Fruit fly (Drosophila melanogaster) whole organism, embryonic: ENCODE results near the gene Jhbp7.

ENCODE experiments used
- CG11247 ChIP-seq: fragments of 200-800 bp; sonication (Bioruptor generic); IDR thresholded peaks from 2 replicates; pipeline ENCODE4 v1.3.6; 2022; ENCODE audit warnings: missing biosample characterization, missing genetic modification characterization
- CG12104 ChIP-seq: fragments of 200-800 bp; sonication (Bioruptor generic); optimal IDR thresholded peaks from 3 replicates; lab custom pipeline; 2016; ENCODE audit warnings: missing biosample characterization, missing genetic modification characterization
- CG12236 ChIP-seq: fragments of 200-800 bp; sonication (Bioruptor generic); optimal IDR thresholded peaks from 2 replicates; lab custom pipeline; 2016; ENCODE audit warnings: missing biosample characterization, missing genetic modification characterization
- CG12299 ChIP-seq: fragments of 200-800 bp; sonication (Bioruptor generic); optimal IDR thresholded peaks from 2 replicates; lab custom pipeline; 2018; ENCODE audit warnings: missing biosample characterization, mild to moderate bottlenecking, missing genetic modification characterization
- CG13287 ChIP-seq: fragments of 200-800 bp; sonication (Bioruptor generic); IDR thresholded peaks from 2 replicates; pipeline ENCODE4 v1.3.6; 2022; ENCODE audit warnings: missing biosample characterization, missing genetic modification characterization; ENCODE audit not compliant: partially characterized antibody
- CG14710 ChIP-seq: fragments of 200-800 bp; sonication (Bioruptor generic); optimal IDR thresholded peaks from 3 replicates; lab custom pipeline; 2019; ENCODE audit warnings: missing biosample characterization, mild to moderate bottlenecking, missing genetic modification characterization, moderate library complexity
- CG14965 ChIP-seq: fragments of 200-800 bp; sonication (Bioruptor generic); optimal IDR thresholded peaks from 2 replicates; lab custom pipeline; 2016; ENCODE audit warnings: missing biosample characterization, missing genetic modification characterization, borderline replicate concordance
- CG15269 ChIP-seq: fragments of 200-800 bp; sonication (Bioruptor generic); optimal IDR thresholded peaks from 2 replicates; lab custom pipeline; 2018; ENCODE audit warnings: missing biosample characterization, mild to moderate bottlenecking, missing genetic modification characterization, moderate library complexity
- CG15479 ChIP-seq: fragments of 200-800 bp; sonication (Bioruptor generic); optimal IDR thresholded peaks from 3 replicates; lab custom pipeline; 2019; ENCODE audit warnings: missing biosample characterization, mild to moderate bottlenecking, missing genetic modification characterization, moderate library complexity
- CG15514 ChIP-seq: fragments of 200-800 bp; sonication (Bioruptor generic); optimal IDR thresholded peaks from 3 replicates; lab custom pipeline; 2017; ENCODE audit warnings: missing biosample characterization, missing genetic modification characterization, mild to moderate bottlenecking, moderate library complexity, missing genetic modification reagents
- CG17912 ChIP-seq: fragments of 200-800 bp; sonication (Bioruptor generic); optimal IDR thresholded peaks from 2 replicates; lab custom pipeline; 2018; ENCODE audit warnings: missing biosample characterization, mild to moderate bottlenecking, missing genetic modification characterization
- CG2116 ChIP-seq: fragments of 200-800 bp; sonication (Bioruptor generic); optimal IDR thresholded peaks from 3 replicates; lab custom pipeline; 2018; ENCODE audit warnings: missing biosample characterization, mild to moderate bottlenecking, missing genetic modification characterization
- CG2120 ChIP-seq: fragments of 200-800 bp; sonication (Bioruptor generic); optimal IDR thresholded peaks from 3 replicates; lab custom pipeline; 2016; ENCODE audit warnings: missing biosample characterization, missing genetic modification characterization
- CG3163 ChIP-seq: fragments of 200-800 bp; sonication (Bioruptor generic); optimal IDR thresholded peaks from 3 replicates; lab custom pipeline; 2016; ENCODE audit warnings: missing biosample characterization, missing genetic modification characterization
- CG33213 ChIP-seq: fragments of 200-800 bp; sonication (Bioruptor generic); optimal IDR thresholded peaks from 3 replicates; lab custom pipeline; 2016; ENCODE audit warnings: missing biosample characterization, missing genetic modification characterization
- CG34224 ChIP-seq: fragments of 200-800 bp; sonication (Bioruptor generic); IDR thresholded peaks from 3 replicates; pipeline ENCODE4 v1.3.6; 2022; ENCODE audit warnings: missing biosample characterization, missing genetic modification characterization; ENCODE audit not compliant: partially characterized antibody
- CG4404 ChIP-seq: fragments of 200-800 bp; sonication (Bioruptor generic); IDR thresholded peaks from 2 replicates; pipeline ENCODE4 v1.3.6; 2022; ENCODE audit warnings: missing biosample characterization, missing genetic modification characterization
- CG4617 ChIP-seq: fragments of 200-800 bp; sonication (Bioruptor generic); optimal IDR thresholded peaks from 3 replicates; lab custom pipeline; 2016; ENCODE audit warnings: missing biosample characterization, missing genetic modification characterization, borderline replicate concordance
- CG4854 ChIP-seq: fragments of 200-800 bp; sonication (Bioruptor generic); optimal IDR thresholded peaks from 2 replicates; lab custom pipeline; 2016; ENCODE audit warnings: missing biosample characterization, missing genetic modification characterization, inconsistent platforms
- CG7963 ChIP-seq: fragments of 200-800 bp; sonication (Bioruptor generic); IDR thresholded peaks from 3 replicates; pipeline ENCODE4 v1.3.6; 2022; ENCODE audit warnings: missing biosample characterization, missing genetic modification characterization; ENCODE audit not compliant: partially characterized antibody
- CTCF ChIP-seq: fragments of 200-800 bp; sonication (Bioruptor generic); optimal IDR thresholded peaks from 2 replicates; lab custom pipeline; 2017; ENCODE audit warnings: missing biosample characterization, mild to moderate bottlenecking, missing genetic modification characterization, moderate library complexity
- Dfd ChIP-seq, 2 experiments: fragments of >200 bp; optimal IDR thresholded peaks; 2 replicates each; lab custom pipeline; 2017; ENCODE audit warnings: missing biosample characterization in 2 of 2, missing genetic modification characterization in 2 of 2
- Dip3 ChIP-seq: fragments of 200-800 bp; sonication (Bioruptor generic); optimal IDR thresholded peaks from 3 replicates; lab custom pipeline; 2016; ENCODE audit warnings: missing biosample characterization, missing genetic modification characterization
- HLH4C ChIP-seq: fragments of 200-800 bp; sonication (Bioruptor generic); IDR thresholded peaks from 3 replicates; pipeline ENCODE4 v1.3.6; 2022; ENCODE audit warnings: missing biosample characterization, missing genetic modification characterization; ENCODE audit not compliant: partially characterized antibody
- Oaz ChIP-seq: fragments of 200-800 bp; sonication (Bioruptor generic); IDR thresholded peaks from 2 replicates; pipeline ENCODE4 v1.3.6; 2022; ENCODE audit warnings: missing biosample characterization, missing genetic modification characterization
- Opbp ChIP-seq: fragments of 200-800 bp; sonication (Bioruptor generic); IDR thresholded peaks from 3 replicates; pipeline ENCODE4 v1.3.6; 2022; ENCODE audit warnings: missing biosample characterization, missing genetic modification characterization; ENCODE audit not compliant: partially characterized antibody
- Ravus ChIP-seq: fragments of 200-800 bp; sonication (Bioruptor generic); IDR thresholded peaks from 2 replicates; pipeline ENCODE4 v1.3.6; 2022; ENCODE audit warnings: missing biosample characterization, missing genetic modification characterization
- Rx ChIP-seq: fragments of 200-800 bp; sonication (Bioruptor generic); IDR thresholded peaks from 2 replicates; pipeline ENCODE4 v1.3.6; 2022; ENCODE audit warnings: missing biosample characterization, missing genetic modification characterization
- Stat92E ChIP-seq, 3 experiments: fragments of >200 bp in 2 of 3; fragments of 200-800 bp in 1 of 3; sonication (Bioruptor generic) in 1 of 3; optimal IDR thresholded peaks; 2 replicates each; lab custom pipeline; 2017 to 2019; ENCODE audit warnings: missing biosample characterization in 3 of 3, missing genetic modification characterization in 3 of 3, mild to moderate bottlenecking in 1 of 3, moderate library complexity in 1 of 3
- TFAM ChIP-seq: fragments of 200-800 bp; sonication (Bioruptor generic); optimal IDR thresholded peaks from 2 replicates; lab custom pipeline; 2017; ENCODE audit warnings: missing biosample characterization, missing genetic modification characterization, inconsistent platforms
- Xrp1 ChIP-seq: fragments of 200-800 bp; sonication (Bioruptor generic); IDR thresholded peaks from 2 replicates; pipeline ENCODE4 v1.3.6; 2022; ENCODE audit warnings: missing biosample characterization, missing genetic modification characterization
- ab ChIP-seq: fragments of 200-800 bp; sonication (Bioruptor generic); optimal IDR thresholded peaks from 2 replicates; lab custom pipeline; 2016; ENCODE audit warnings: missing biosample characterization, missing genetic modification characterization
- aop ChIP-seq: fragments of 200-800 bp; sonication (Bioruptor generic); IDR thresholded peaks from 2 replicates; pipeline ENCODE4 v1.3.6; 2022; ENCODE audit warnings: missing biosample characterization, missing genetic modification characterization
- ato ChIP-seq: fragments of 200-800 bp; sonication (Bioruptor generic); IDR thresholded peaks from 2 replicates; pipeline ENCODE4 v1.3.6; 2022; ENCODE audit warnings: missing biosample characterization, missing genetic modification characterization; ENCODE audit not compliant: partially characterized antibody
- az2 ChIP-seq: fragments of 200-800 bp; sonication (Bioruptor generic); optimal IDR thresholded peaks from 3 replicates; lab custom pipeline; 2016; ENCODE audit warnings: missing biosample characterization, missing genetic modification characterization
- bsh ChIP-seq, 2 experiments: fragments of 200-800 bp; sonication (Bioruptor generic); optimal IDR thresholded peaks; 2 replicates each; lab custom pipeline; 2017 to 2018; ENCODE audit warnings: mild to moderate bottlenecking in 2 of 2, missing biosample characterization in 2 of 2, missing genetic modification characterization in 2 of 2, moderate library complexity in 1 of 2
- dimm ChIP-seq: fragments of 200-800 bp; sonication (Bioruptor generic); IDR thresholded peaks from 2 replicates; pipeline ENCODE4 v1.3.6; 2022; ENCODE audit warnings: missing biosample characterization, missing genetic modification characterization
- gt ChIP-seq: fragments of 200-800 bp; sonication (Bioruptor generic); IDR thresholded peaks from 2 replicates; pipeline ENCODE4 v1.3.6; 2022; ENCODE audit warnings: missing biosample characterization, missing genetic modification characterization
- hbn ChIP-seq: fragments of 200-800 bp; sonication (Bioruptor generic); IDR thresholded peaks from 2 replicates; pipeline ENCODE4 v1.3.6; 2022; ENCODE audit warnings: missing biosample characterization, missing genetic modification characterization; ENCODE audit not compliant: partially characterized antibody
- jigr1 ChIP-seq: fragments of 200-800 bp; sonication (Bioruptor generic); IDR thresholded peaks from 3 replicates; pipeline ENCODE4 v1.3.6; 2022; ENCODE audit warnings: missing biosample characterization, missing genetic modification characterization
- ken ChIP-seq: fragments of 200-800 bp; sonication (Bioruptor generic); IDR thresholded peaks from 3 replicates; pipeline ENCODE4 v1.3.6; 2022; ENCODE audit warnings: missing biosample characterization, missing genetic modification characterization
- luna ChIP-seq: fragments of 200-800 bp; sonication (Bioruptor generic); optimal IDR thresholded peaks from 2 replicates; lab custom pipeline; 2016; ENCODE audit warnings: missing biosample characterization, missing genetic modification characterization
- pb ChIP-seq: fragments of 200-800 bp; sonication (Bioruptor generic); optimal IDR thresholded peaks from 3 replicates; lab custom pipeline; 2016; ENCODE audit warnings: missing biosample characterization, missing genetic modification characterization
- run ChIP-seq: fragments of 200-800 bp; sonication (Bioruptor generic); optimal IDR thresholded peaks from 3 replicates; lab custom pipeline; 2018; ENCODE audit warnings: missing biosample characterization, mild to moderate bottlenecking, missing genetic modification characterization
- sob ChIP-seq: fragments of 200-800 bp; sonication (Bioruptor generic); IDR thresholded peaks from 2 replicates; pipeline ENCODE4 v1.3.6; 2022; ENCODE audit warnings: missing biosample characterization, missing genetic modification characterization
- tup ChIP-seq: fragments of 200-800 bp; sonication (Bioruptor generic); optimal IDR thresholded peaks from 2 replicates; lab custom pipeline; 2016; ENCODE audit warnings: missing biosample characterization, mild to moderate bottlenecking, missing genetic modification characterization, moderate library complexity
- twi ChIP-seq: fragments of 200-800 bp; optimal IDR thresholded peaks from 2 replicates; lab custom pipeline; 2019; ENCODE audit warnings: missing biosample characterization, mild to moderate bottlenecking, missing genetic modification characterization, moderate library complexity
- usp ChIP-seq: fragments of >200 bp; optimal IDR thresholded peaks from 2 replicates; lab custom pipeline; 2017; ENCODE audit warnings: missing biosample characterization, missing genetic modification characterization
- wdn ChIP-seq: fragments of 200-800 bp; sonication (Bioruptor generic); IDR thresholded peaks from 2 replicates; pipeline ENCODE4 v1.3.6; 2022; ENCODE audit warnings: missing biosample characterization, missing genetic modification characterization
- zfh2 ChIP-seq: fragments of 200-800 bp; sonication (Bioruptor generic); optimal IDR thresholded peaks from 2 replicates; lab custom pipeline; 2016; ENCODE audit warnings: missing biosample characterization, missing genetic modification characterization

The Jhbp7 gene

dm6 chr3R:25247379-25247869 lies 10.0 kb downstream of the Jhbp7 start, which contains the start of the genes RpS27 and Nup37 (continued):
- TF ChIP-seq Opbp = peak; percentile 100
- no peak for TF ChIP-seq ato (GFP tag; lab: Robert Waterston, UW)
- TF ChIP-seq Dip3 (GFP tag; lab: Kevin White, UChicago) = peak; percentile 98
- peak; percentile 99 for TF ChIP-seq CG4617 (GFP tag; lab: Kevin White, UChicago)
- TF ChIP-seq CG33213 (GFP tag; lab: Kevin White, UChicago) = peak; percentile 99
- TF ChIP-seq CG7963 (GFP tag; lab: Robert Waterston, UW) = no peak
- peak; percentile 74 for TF ChIP-seq CTCF (GFP tag; lab: Kevin White, UChicago)
- TF ChIP-seq ken (GFP tag; lab: Robert Waterston, UW) = peak; percentile 99
- TF ChIP-seq CG12299 (tag; lab: Kevin White, UChicago) = peak; percentile 93
- TF ChIP-seq CG2120 (GFP tag; lab: Kevin White, UChicago) = peak; percentile 95
- TF ChIP-seq pb (GFP tag; lab: Kevin White, UChicago) = peak; percentile 99
- peak; percentile 93 for TF ChIP-seq tup
- TF ChIP-seq CG2116 = peak; percentile 94
- peak; percentile 99 for TF ChIP-seq sob (GFP tag; lab: Robert Waterston, UW)
- TF ChIP-seq jigr1 = peak; percentile 72; the same call in 1 of the 3 replicates
- TF ChIP-seq CG15479 (GFP tag; lab: Kevin White, UChicago) = peak; percentile 75
- TF ChIP-seq TFAM (GFP tag; lab: Kevin White, UChicago) = peak; percentile 93
- TF ChIP-seq Ravus (GFP tag; lab: Robert Waterston, UW) = peak; percentile 72
- peak; percentile 92 for TF ChIP-seq dimm (GFP tag; lab: Robert Waterston, UW)
- peak; percentile 95 for TF ChIP-seq az2 (GFP tag; lab: Kevin White, UChicago)
- peak; percentile 96 for TF ChIP-seq CG15514 (GFP tag; lab: Kevin White, UChicago)
- peak; percentile 99 for TF ChIP-seq CG12104
- TF ChIP-seq HLH4C = no peak
- peak; percentile 100 for TF ChIP-seq CG17912 (GFP tag; lab: Kevin White, UChicago)
- peak; percentile 93 for TF ChIP-seq twi (tag; lab: Kevin White, UChicago)
- TF ChIP-seq Stat92E (GFP tag; optimal IDR thresholded peaks at IDR 0.05; lab: Kevin White, UChicago) = peak in 1 of 3 experiments; percentile 82
- TF ChIP-seq CG11247 (GFP tag; lab: Robert Waterston, UW) = peak; percentile 99
- peak; percentile 98 for TF ChIP-seq luna
- no peak for TF ChIP-seq Dfd (GFP tag; optimal IDR thresholded peaks at IDR 0.05; lab: Kevin White, UChicago)
- TF ChIP-seq Xrp1 (GFP tag; lab: Robert Waterston, UW) = peak; percentile 62
- TF ChIP-seq CG13287 = peak; percentile 14; the same call in 1 of the 2 replicates
- peak; percentile 92 for TF ChIP-seq Oaz (GFP tag; lab: Robert Waterston, UW)
- TF ChIP-seq CG4404 (GFP tag; lab: Robert Waterston, UW) = peak; percentile 89
- TF ChIP-seq aop (GFP tag; lab: Robert Waterston, UW) = peak; percentile 80; the same call in 1 of the 2 replicates
- TF ChIP-seq CG4854 (GFP tag; lab: Kevin White, UChicago) = peak; percentile 98
- TF ChIP-seq zfh2 (GFP tag; lab: Kevin White, UChicago) = peak; percentile 98
- no peak for TF ChIP-seq usp (GFP tag; lab: Kevin White, UChicago)
- TF ChIP-seq hbn = no peak
- peak; percentile 97 for TF ChIP-seq CG12236 (GFP tag; lab: Kevin White, UChicago)
- no peak for TF ChIP-seq CG34224 (GFP tag; lab: Robert Waterston, UW)
- TF ChIP-seq CG14710 = peak; percentile 97
- peak; percentile 94 for TF ChIP-seq CG15269 (tag; lab: Kevin White, UChicago)
- peak; percentile 94 for TF ChIP-seq CG3163
- TF ChIP-seq bsh (GFP tag; optimal IDR thresholded peaks at IDR 0.05; lab: Kevin White, UChicago) = peak; percentile 50 to 93
- TF ChIP-seq CG14965 (GFP tag; lab: Kevin White, UChicago) = peak; percentile 91
- peak; percentile 94 for TF ChIP-seq wdn (GFP tag; lab: Robert Waterston, UW)
- TF ChIP-seq ab (GFP tag; lab: Kevin White, UChicago) = peak; percentile 94
- peak; percentile 98 for TF ChIP-seq Rx (GFP tag; lab: Robert Waterston, UW)
- peak; percentile 96 for TF ChIP-seq gt (GFP tag; lab: Robert Waterston, UW)
- TF ChIP-seq run (tag; lab: Kevin White, UChicago) = peak; percentile 90
